Fruit fly (Drosophila melanogaster): ENCODE measurements around the gene alpha-Spec.

DNA sequence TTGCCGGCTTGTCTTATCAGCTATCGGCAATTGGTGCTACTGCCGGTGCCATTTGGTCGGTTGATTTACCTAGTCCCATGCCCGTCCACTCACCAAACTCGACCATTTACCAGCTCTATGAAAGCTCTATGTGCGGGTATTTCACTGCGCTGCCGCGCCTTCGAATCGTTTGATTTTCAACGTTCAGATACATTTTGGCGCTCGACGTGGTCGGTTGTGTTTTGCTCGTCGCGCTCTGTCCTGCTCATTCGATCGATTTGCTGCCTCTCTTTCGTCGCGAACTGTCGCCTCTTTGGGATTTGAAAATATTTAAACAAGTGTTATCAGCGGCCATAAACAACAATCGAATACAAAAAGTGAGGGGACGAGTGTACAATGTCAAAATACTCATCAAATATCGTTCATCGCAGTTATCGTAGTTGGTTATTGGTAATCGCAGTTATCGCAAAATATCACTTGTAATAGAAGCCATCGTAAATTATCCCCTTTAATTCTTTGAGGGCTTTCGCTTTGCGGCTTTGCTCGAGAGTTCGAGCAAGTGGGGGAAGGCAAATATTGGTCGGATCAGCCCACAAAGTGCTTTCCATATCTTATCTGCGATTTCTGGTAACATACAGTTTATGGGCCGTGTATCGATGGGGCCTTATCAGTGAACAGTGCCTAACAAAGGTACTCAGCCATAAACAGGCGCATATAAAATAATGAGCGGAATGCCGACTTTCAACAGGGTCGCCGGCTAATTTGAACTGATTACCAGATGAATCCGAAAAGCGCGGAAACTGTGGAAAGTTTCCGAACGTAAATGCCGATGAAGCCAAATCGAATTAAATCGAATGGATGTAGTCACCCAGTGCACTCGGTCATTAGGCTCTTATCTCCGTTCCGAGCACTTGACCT lies 53.2 kb downstream of the alpha-Spec start:
- TF ChIP-seq insv (optimal IDR thresholded peaks at IDR 0.05) (no peak), Myc (optimal IDR thresholded peaks at IDR 0.05) (no peak), psq (optimal IDR thresholded peaks at IDR 0.05) (no peak), h (optimal IDR thresholded peaks at IDR 0.05) (no peak), ttk (optimal IDR thresholded peaks at IDR 0.05) (no peak), Sin3A (optimal IDR thresholded peaks at IDR 0.05) (no peak)

Data from Kc167 (cell line).